Worm (Caenorhabditis elegans): ENCODE measurements around the gene F58F9.8.

F58F9.8 gene

ce11 chrIV:6206294-6206776 lies 31.6 kb upstream of the F58F9.8 start, which contains the start of gene C49A9.10 (continued):
- TF ChIP-seq zim-3 (tag; optimal IDR thresholded peaks at IDR 0.05) = no peak
- TF ChIP-seq ztf-25 (GFP tag; IDR thresholded peaks at IDR 0.05) = 0 out of 2 replicates have a peak, but pooled peaks have one; percentile 34
- peak; percentile 27 for TF ChIP-seq B0035.1 (tag; optimal IDR thresholded peaks at IDR 0.05)
- TF ChIP-seq mes-4 (tag; optimal IDR thresholded peaks at IDR 0.05) = no peak
- peak; percentile 35 for TF ChIP-seq xnd-1 (tag; optimal IDR thresholded peaks at IDR 0.05)
- TF ChIP-seq nhr-90 (tag; optimal IDR thresholded peaks at IDR 0.05) = no peak
- no peak for TF ChIP-seq Y95B8A.8 (GFP tag; IDR thresholded peaks at IDR 0.05)
- TF ChIP-seq cebp-2 (GFP tag; IDR thresholded peaks at IDR 0.05) = 0 out of 2 replicates have a peak, but pooled peaks have one; percentile 74
- no peak; the same call in 1 of the 2 replicates for TF ChIP-seq K11D2.4 (GFP tag; IDR thresholded peaks at IDR 0.05)
- 0 out of 2 replicates have a peak, but pooled peaks have one; percentile 37 for TF ChIP-seq ceh-91 (GFP tag; IDR thresholded peaks at IDR 0.05)
- peak; percentile 77 for TF ChIP-seq efl-1 (GFP tag; optimal IDR thresholded peaks at IDR 0.05)
- TF ChIP-seq lin-26 (GFP tag; IDR thresholded peaks at IDR 0.05) = no peak
- TF ChIP-seq fkh-3 (tag; optimal IDR thresholded peaks at IDR 0.05) = no peak
- TF ChIP-seq ztf-6 (GFP tag; IDR thresholded peaks at IDR 0.05) = no peak
- no peak for TF ChIP-seq mxl-1 (tag; optimal IDR thresholded peaks at IDR 0.05)
- no peak; the same call in 1 of the 2 replicates for TF ChIP-seq madf-6 (GFP tag; IDR thresholded peaks at IDR 0.05)
- TF ChIP-seq Y53F4B.3 (GFP tag; IDR thresholded peaks at IDR 0.05) = no peak
- no peak for TF ChIP-seq C17E4.6 (GFP tag; IDR thresholded peaks at IDR 0.05)
- TF ChIP-seq T07F8.4 (tag; optimal IDR thresholded peaks at IDR 0.05) = peak; percentile 2
- peak; percentile 60 for TF ChIP-seq F33H1.4 (GFP tag; IDR thresholded peaks at IDR 0.05)
- TF ChIP-seq bed-2 (GFP tag; IDR thresholded peaks at IDR 0.05) = peak; percentile 83
- TF ChIP-seq C06A6.2 (GFP tag; conservative IDR thresholded peaks at IDR 0.05) = peak; percentile 39; the same call in 1 of the 2 replicates
- TF ChIP-seq snpc-3.4 (tag; optimal IDR thresholded peaks at IDR 0.05) = no peak
- TF ChIP-seq ZK185.1 (tag; optimal IDR thresholded peaks at IDR 0.05; ENCODE audit: poor library complexity, severe bottlenecking) = peak; percentile 97
- peak; percentile 48 for TF ChIP-seq F49E8.2 (tag; optimal IDR thresholded peaks at IDR 0.05; ENCODE audit: insufficient read depth)
- TF ChIP-seq attf-6 (GFP tag; IDR thresholded peaks at IDR 0.05) = peak; percentile 57; the same call in 1 of the 2 replicates
- TF ChIP-seq Y67H2A.10 (GFP tag; conservative IDR thresholded peaks at IDR 0.05) = no peak
- TF ChIP-seq Y53G8AR.9 (GFP tag; conservative IDR thresholded peaks at IDR 0.05) = 0 out of 2 replicates have a peak, but pooled peaks have one; percentile 49
- TF ChIP-seq hrde-1 (tag; optimal IDR thresholded peaks at IDR 0.05; ENCODE audit: borderline replicate concordance) = peak; percentile 40
- TF ChIP-seq nhr-179 (tag; optimal IDR thresholded peaks at IDR 0.05) = no peak
- TF ChIP-seq ets-4 (GFP tag; optimal IDR thresholded peaks at IDR 0.05) = no peak

ce11 chrIV:6209337-6209736 lies 28.6 kb upstream of the F58F9.8 start:
- TF ChIP-seq let-607 (tag; optimal IDR thresholded peaks at IDR 0.05) (no peak), atf-7 (tag; optimal IDR thresholded peaks at IDR 0.05) (no peak), efl-1 (GFP tag; optimal IDR thresholded peaks at IDR 0.05) (no peak), C17E4.6 (GFP tag; IDR thresholded peaks at IDR 0.05) (no peak), Y53G8AR.9 (GFP tag; conservative IDR thresholded peaks at IDR 0.05) (no peak), cebp-1 (GFP tag; IDR thresholded peaks at IDR 0.05) (no peak), cebp-1 (tag; optimal IDR thresholded peaks at IDR 0.05) (peak; percentile 1), egl-44 (GFP tag; IDR thresholded peaks at IDR 0.05) (no peak)

- TF ChIP-seq Y53G8AR.9 (GFP tag; conservative IDR thresholded peaks at IDR 0.05) (0 out of 2 replicates have a peak, but pooled peaks have one; percentile 16), Y53F4B.3 (GFP tag; IDR thresholded peaks at IDR 0.05) (peak; percentile 96; the same call in 1 of the 2 replicates), egrh-3 (GFP tag; IDR thresholded peaks at IDR 0.05) (peak; percentile 33; the same call in 1 of the 2 replicates), madf-3 (GFP tag; IDR thresholded peaks at IDR 0.05) (peak; percentile 70; the same call in 1 of the 2 replicates)
These were observed 28.0 kb upstream of the F58F9.8 start for ce11 chrIV:6209958-6210357.

Measured in whole organism, young adult.